Worm (Caenorhabditis elegans): ENCODE results near the gene T28C12.6.

DNA sequence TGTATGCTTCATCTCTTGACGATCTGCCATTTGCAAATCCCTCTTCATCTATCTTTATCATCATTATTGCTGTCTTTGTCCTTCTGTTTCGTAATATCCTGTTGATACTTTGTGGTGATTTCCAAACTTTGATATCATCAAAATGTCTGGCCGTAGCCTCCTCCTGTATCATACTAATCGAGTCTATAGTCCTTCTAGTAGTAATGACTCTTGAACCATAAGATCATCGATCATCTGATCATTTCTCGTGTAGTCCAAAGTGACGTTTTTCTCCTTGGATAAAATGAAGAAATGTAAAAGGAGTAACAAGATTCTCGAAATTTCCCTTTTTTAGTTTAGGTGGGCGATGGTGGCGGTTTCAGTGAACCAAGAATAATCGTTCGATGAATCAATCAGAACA lies 16.6 kb downstream of the T28C12.6 start:
- TF ChIP-seq ceh-13 (GFP tag; optimal IDR thresholded peaks at IDR 0.05) (no peak), tbx-37 (GFP tag; conservative IDR thresholded peaks at IDR 0.05) (no peak), scrt-1 (GFP tag; IDR thresholded peaks at IDR 0.05) (no peak), ama-1 (optimal IDR thresholded peaks at IDR 0.05) (no peak), flt-1 (GFP tag; IDR thresholded peaks at IDR 0.05) (no peak)

Measured in whole organism, early embryonic.